Worm (Caenorhabditis elegans): ENCODE results near the gene C11E4.7.

C11E4.7 gene

ce11 chrX:9637700-9638099 lies 20.7 kb downstream of the C11E4.7 start (continued):
- TF ChIP-seq cey-2 (tag; optimal IDR thresholded peaks at IDR 0.05; ENCODE audit: borderline replicate concordance, insufficient read depth) (no peak), ztf-7 (tag; optimal IDR thresholded peaks at IDR 0.05) (peak; percentile 27), nhr-48 (tag; optimal IDR thresholded peaks at IDR 0.05) (peak; percentile 70), attf-4 (tag; optimal IDR thresholded peaks at IDR 0.05) (no peak), mdt-29 (GFP tag; IDR thresholded peaks at IDR 0.05) (peak; percentile 72; the same call in 1 of the 2 replicates), arid-1 (GFP tag; conservative IDR thresholded peaks at IDR 0.05) (peak; percentile 85), nhr-25 (tag; optimal IDR thresholded peaks at IDR 0.05; ENCODE audit: borderline replicate concordance, insufficient read depth) (no peak), zfp-2 (tag; optimal IDR thresholded peaks at IDR 0.05) (no peak), pqm-1 (tag; optimal IDR thresholded peaks at IDR 0.05) (no peak), lsy-2 (tag; optimal IDR thresholded peaks at IDR 0.05) (peak in 1 of 2 experiments; percentile 41), ceh-44 (GFP tag; IDR thresholded peaks at IDR 0.05) (peak; percentile 91), F26F4.8 (GFP tag; conservative IDR thresholded peaks at IDR 0.05) (peak; percentile 95), T20F7.1 (GFP tag; optimal IDR thresholded peaks at IDR 0.05) (peak; percentile 46), unc-130 (GFP tag; optimal IDR thresholded peaks at IDR 0.05) (peak; percentile 30), snpc-4 (tag; optimal IDR thresholded peaks at IDR 0.05) (no peak), F49E8.2 (tag; optimal IDR thresholded peaks at IDR 0.05; ENCODE audit: borderline replicate concordance) (peak; percentile 64), aha-1 (tag) (peak; percentile 22), zip-2 (tag; optimal IDR thresholded peaks at IDR 0.05) (peak; percentile 48), dmd-9 (GFP tag; IDR thresholded peaks at IDR 0.05) (peak; percentile 68; the same call in 1 of the 2 replicates), php-3 (GFP tag; IDR thresholded peaks at IDR 0.05) (peak; percentile 75), dve-1 (tag; optimal IDR thresholded peaks at IDR 0.05; ENCODE audit: insufficient read depth) (peak; percentile 40), lim-7 (GFP tag; IDR thresholded peaks at IDR 0.05) (peak; percentile 95), Y105C5A.15 (GFP tag; IDR thresholded peaks at IDR 0.05) (0 out of 2 replicates have a peak, but pooled peaks have one; percentile 34), fkh-10 (GFP tag; optimal IDR thresholded peaks at IDR 0.05) (no peak), nhr-76 (tag; optimal IDR thresholded peaks at IDR 0.05) (no peak), zag-1 (tag; optimal IDR thresholded peaks at IDR 0.05) (no peak), fos-1 (tag; optimal IDR thresholded peaks at IDR 0.05) (no peak), hlh-11 (tag; optimal IDR thresholded peaks at IDR 0.05) (peak; percentile 5), unc-39 (tag; optimal IDR thresholded peaks at IDR 0.05) (no peak), Y48G9A.11 (GFP tag; IDR thresholded peaks at IDR 0.05) (peak; percentile 79), lin-13 (GFP tag; optimal IDR thresholded peaks at IDR 0.05) (peak; percentile 1), dpl-1 (GFP tag; optimal IDR thresholded peaks at IDR 0.05) (peak; percentile 19), ctbp-1 (GFP tag; IDR thresholded peaks at IDR 0.05) (peak; percentile 79), madf-5 (GFP tag; IDR thresholded peaks at IDR 0.05) (peak; percentile 86 to 87; a peak in 2 of 4 replicates), egl-43 (GFP tag; IDR thresholded peaks at IDR 0.05) (no peak), ZK546.5 (tag; optimal IDR thresholded peaks at IDR 0.05) (no peak), daf-16 (GFP tag; optimal IDR thresholded peaks at IDR 0.05) (peak; percentile 58 to 91), daf-16 (tag; optimal IDR thresholded peaks at IDR 0.05) (peak; percentile 30), ZK337.2 (GFP tag; IDR thresholded peaks at IDR 0.05) (peak; percentile 72; the same call in 1 of the 2 replicates), spr-1 (tag; optimal IDR thresholded peaks at IDR 0.05) (peak; percentile 73), hlh-30 (tag; optimal IDR thresholded peaks at IDR 0.05; ENCODE audit: insufficient read depth) (no peak), lir-3 (tag; optimal IDR thresholded peaks at IDR 0.05) (peak; percentile 58), unc-62 (GFP tag; optimal IDR thresholded peaks at IDR 0.05 in 1 of 2) (no peak), unc-62 (tag; optimal IDR thresholded peaks at IDR 0.05) (no peak), mep-1 (tag; optimal IDR thresholded peaks at IDR 0.05) (peak; percentile 60), F44E2.7 (GFP tag; IDR thresholded peaks at IDR 0.05) (peak; percentile 76; the same call in 1 of the 2 replicates), ztf-11 (tag; optimal IDR thresholded peaks at IDR 0.05) (no peak), sdz-12 (GFP tag; optimal IDR thresholded peaks at IDR 0.05) (peak; percentile 61), nhr-10 (tag; optimal IDR thresholded peaks at IDR 0.05) (no peak), ceh-32 (tag; optimal IDR thresholded peaks at IDR 0.05; ENCODE audit: poor library complexity) (no peak), R02D3.7 (tag; optimal IDR thresholded peaks at IDR 0.05) (no peak), nhr-237 (tag; optimal IDR thresholded peaks at IDR 0.05) (no peak)
